Worm (Caenorhabditis elegans): Measurements from ENCODE around the gene F47B8.10.
"Not testable (repeated sequence)": the region's sequence is repeated elsewhere in the genome, so short reads cannot be mapped to it uniquely, and the experiment has no call there.

The F47B8.10 gene

DNA sequence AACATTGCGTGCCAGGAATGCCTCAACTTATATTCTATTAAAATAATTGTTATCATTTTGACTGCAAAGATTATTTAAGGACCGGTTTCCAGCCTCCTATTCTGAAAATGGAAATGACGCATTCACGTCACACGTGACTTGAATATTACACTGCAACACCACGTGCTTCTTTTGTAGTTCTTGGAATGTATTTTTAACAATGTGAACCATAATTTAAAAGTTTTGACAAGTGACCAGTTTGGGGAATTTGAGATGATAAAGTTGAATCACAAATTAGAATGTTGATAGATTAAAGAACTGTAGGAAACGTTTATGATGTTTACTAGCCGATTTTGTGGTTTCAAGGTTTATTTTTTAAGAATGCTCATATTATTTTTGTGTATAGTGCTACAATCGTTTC is at the start of gene F47B8.10:
Gene F47B8.10 (plus strand): TSS at position 301 of the 400 bp plus-strand sequence.
- no peak for TF ChIP-seq mab-5 (tag; optimal IDR thresholded peaks at IDR 0.05)
- TF ChIP-seq lin-13 (tag; optimal IDR thresholded peaks at IDR 0.05): no peak
- no peak for TF ChIP-seq sptf-1 (tag; optimal IDR thresholded peaks at IDR 0.05)
- no peak for TF ChIP-seq mls-2 (tag; optimal IDR thresholded peaks at IDR 0.05)
- no peak for TF ChIP-seq nhr-2 (tag; optimal IDR thresholded peaks at IDR 0.05)
- no peak for TF ChIP-seq drap-1 (GFP tag; optimal IDR thresholded peaks at IDR 0.05)
- TF ChIP-seq flh-1 (GFP tag; optimal IDR thresholded peaks at IDR 0.05): no peak

DNA sequence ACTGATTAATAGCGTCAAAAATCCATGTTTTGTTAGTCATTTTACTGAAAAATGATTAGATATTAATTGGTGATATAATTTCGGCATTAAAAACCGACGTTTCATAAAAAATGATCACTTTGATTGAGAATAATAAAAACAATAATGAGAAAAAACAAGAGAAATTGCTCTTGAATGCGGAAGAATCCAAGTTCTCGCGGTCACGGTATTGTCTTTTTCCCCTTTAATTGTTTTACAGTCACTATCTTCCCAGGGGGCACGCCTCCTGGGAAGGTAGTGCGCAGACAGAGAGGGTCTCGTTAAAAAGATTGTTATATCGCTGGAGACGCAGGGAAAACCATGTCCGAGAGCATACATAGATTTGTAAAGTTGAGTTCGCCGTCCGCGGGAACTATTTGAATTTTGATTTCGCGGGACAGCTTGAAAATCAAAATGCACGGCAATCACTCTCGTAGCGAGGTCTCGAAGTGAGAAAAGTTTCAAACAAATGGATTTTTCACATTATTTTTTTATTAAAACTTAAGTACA is 48.0 kb upstream of the F47B8.10 start, which contains the start of gene F14D7.2:
Gene F14D7.2 (minus strand): TSS at position 51 of the 528 bp plus-strand sequence.
- TF ChIP-seq pha-4 (tag; optimal IDR thresholded peaks at IDR 0.05) (no peak), ceh-39 (tag; optimal IDR thresholded peaks at IDR 0.05) (no peak), lin-32 (GFP tag; optimal IDR thresholded peaks at IDR 0.05) (no peak), elt-3 (tag; optimal IDR thresholded peaks at IDR 0.05) (no peak), flh-1 (GFP tag; optimal IDR thresholded peaks at IDR 0.05) (no peak), ztf-11 (tag; optimal IDR thresholded peaks at IDR 0.05) (no peak), nhr-76 (tag; optimal IDR thresholded peaks at IDR 0.05) (no peak), ceh-83 (GFP tag; optimal IDR thresholded peaks at IDR 0.05) (no peak), zip-8 (tag; optimal IDR thresholded peaks at IDR 0.05) (no peak), sem-2 (GFP tag; optimal IDR thresholded peaks at IDR 0.05) (no peak), M03D4.4 (tag; optimal IDR thresholded peaks at IDR 0.05) (no peak), ham-2 (GFP tag; optimal IDR thresholded peaks at IDR 0.05) (no peak), unc-120 (tag; optimal IDR thresholded peaks at IDR 0.05; ENCODE audit: poor library complexity, severe bottlenecking) (no peak), snpc-4 (tag; optimal IDR thresholded peaks at IDR 0.05) (no peak), elt-1 (tag; optimal IDR thresholded peaks at IDR 0.05; ENCODE audit: borderline replicate concordance, insufficient read depth) (no peak), tbx-8 (GFP tag; optimal IDR thresholded peaks at IDR 0.05) (no peak), nhr-2 (tag; optimal IDR thresholded peaks at IDR 0.05) (no peak)

DNA sequence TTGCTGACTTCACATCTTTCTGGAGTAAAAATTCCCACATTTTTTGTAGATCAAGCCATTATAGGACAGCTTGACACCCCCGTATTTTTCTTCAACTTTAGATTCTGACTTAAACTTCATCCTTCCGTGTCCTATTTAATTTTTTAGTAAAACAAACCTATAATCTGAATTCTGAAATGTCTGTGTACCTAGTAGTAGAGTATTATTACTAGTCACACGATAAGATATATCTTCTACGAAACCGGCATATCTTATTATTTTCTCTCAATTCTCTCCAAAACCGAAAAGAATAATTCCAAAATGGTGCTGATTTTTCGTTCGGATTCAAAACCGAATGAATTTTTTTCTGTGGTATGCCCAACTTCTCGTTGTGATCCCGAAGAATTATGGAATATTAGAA is 47.4 kb upstream of the F47B8.10 start, which contains the start of gene F14D7.9:
Gene F14D7.9 (plus strand): TSS at position 301 of the 400 bp plus-strand sequence.
- TF ChIP-seq mep-1 (tag; optimal IDR thresholded peaks at IDR 0.05) (no peak), nhr-2 (tag; optimal IDR thresholded peaks at IDR 0.05) (no peak)

DNA sequence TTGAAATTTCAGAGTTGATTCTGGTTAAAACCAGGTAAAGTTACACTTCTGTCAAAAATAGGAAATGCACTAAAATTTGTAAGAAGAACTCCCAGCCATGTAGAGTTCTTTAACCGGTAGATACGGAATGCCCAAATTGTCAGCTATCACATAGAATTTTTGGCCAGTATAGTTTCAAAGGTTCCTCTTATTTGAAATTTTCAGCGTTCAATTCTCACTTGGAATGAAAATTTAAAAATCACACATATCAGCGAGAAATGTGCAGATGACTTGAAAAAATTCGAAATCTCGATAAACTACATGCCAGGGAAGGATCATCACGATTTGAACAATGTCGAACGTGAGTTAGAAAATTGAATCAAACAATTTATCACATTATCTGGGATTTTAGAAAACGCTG is 45.3 kb upstream of the F47B8.10 start, which contains the start of gene F14D7.3:
Gene F14D7.3 (plus strand): TSS at position 301 of the 400 bp plus-strand sequence.
- no peak for TF ChIP-seq elt-3 (tag; optimal IDR thresholded peaks at IDR 0.05)

DNA sequence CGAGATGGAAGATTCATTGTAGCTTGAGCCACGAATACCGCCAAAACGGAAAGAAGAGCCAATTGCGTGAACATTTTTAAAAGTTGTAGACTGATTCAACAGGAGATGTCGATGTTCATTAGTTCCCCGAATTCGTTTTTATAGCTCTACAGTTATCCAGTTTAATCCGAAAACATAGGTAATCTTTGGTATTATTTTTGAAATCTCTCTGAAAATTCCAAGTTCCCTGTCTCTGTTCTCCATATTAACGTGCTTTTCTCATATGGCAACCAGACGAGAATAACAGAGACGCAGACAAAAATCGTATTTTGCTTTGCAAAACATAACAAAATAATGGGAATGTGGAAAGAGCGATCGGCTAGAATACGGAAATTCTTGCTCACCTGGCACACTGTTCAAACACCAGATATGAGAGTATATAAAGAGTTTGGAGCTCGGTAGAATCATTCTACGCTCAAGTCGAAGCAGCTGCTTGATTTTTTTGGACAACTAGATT is 42.2 kb upstream of the F47B8.10 start, which contains the start of the genes spig-3 and F14D7.12:
Gene spig-3 (minus strand): TSS at position 101 of the 496 bp plus-strand sequence.
Gene F14D7.12 (plus strand): TSS at position 446 of the 496 bp plus-strand sequence.
- TF ChIP-seq ceh-39 (tag; optimal IDR thresholded peaks at IDR 0.05): no peak

- TF ChIP-seq cnd-1 (tag; optimal IDR thresholded peaks at IDR 0.05) (no peak), ham-2 (GFP tag; optimal IDR thresholded peaks at IDR 0.05) (no peak), lin-13 (tag; optimal IDR thresholded peaks at IDR 0.05) (no peak), drap-1 (GFP tag; optimal IDR thresholded peaks at IDR 0.05) (no peak), unc-120 (tag; optimal IDR thresholded peaks at IDR 0.05; ENCODE audit: poor library complexity, severe bottlenecking) (no peak), nhr-28 (tag; optimal IDR thresholded peaks at IDR 0.05) (no peak)
These were observed 40.7 kb upstream of the F47B8.10 start, which contains the start of gene F14D7.6 for ce11 chrV:14301076-14301475. F14D7.6 (plus strand) TSS chrV:14301413.

ce11 chrV:14306771-14307170 is 35.0 kb upstream of the F47B8.10 start, which contains the start of gene spig-4:
spig-4 (minus strand) TSS chrV:14306871.
- TF ChIP-seq nhr-76 (tag; optimal IDR thresholded peaks at IDR 0.05); ztf-11 (tag; optimal IDR thresholded peaks at IDR 0.05); ceh-43 (GFP tag; optimal IDR thresholded peaks at IDR 0.05): not testable (repeated sequence)
